Worm (Caenorhabditis elegans) whole organism, early embryonic: ENCODE measurements around the gene idpc-4.

Experiments used
- B0310.2 ChIP-seq: sonication (generic microtip); optimal IDR thresholded peaks from 2 replicates; lab custom pipeline; 2016; ENCODE audit warnings: mild to moderate bottlenecking, missing genetic modification characterization, missing compliant biosample characterization
- F13C5.2 ChIP-seq: sonication (generic microtip); optimal IDR thresholded peaks from 2 replicates; lab custom pipeline; 2017; ENCODE audit warnings: mild to moderate bottlenecking, missing genetic modification characterization, inconsistent platforms, missing compliant biosample characterization
- aly-1 ChIP-seq: sonication (generic microtip); optimal IDR thresholded peaks from 2 replicates; lab custom pipeline; 2016; ENCODE audit warnings: missing genetic modification characterization, missing compliant biosample characterization
- ama-1 ChIP-seq: fragments of 150-350 bp; optimal IDR thresholded peaks from 2 replicates; lab custom pipeline; 2014
- ceh-13 ChIP-seq: fragments of 200-800 bp; sonication (Bioruptor generic); optimal IDR thresholded peaks from 2 replicates; lab custom pipeline; 2018; ENCODE audit warnings: mild to moderate bottlenecking, missing genetic modification characterization, missing compliant biosample characterization
- ceh-36 ChIP-seq: sonication (generic microtip); optimal IDR thresholded peaks from 2 replicates; lab custom pipeline; 2016; ENCODE audit warnings: missing genetic modification characterization, inconsistent platforms, missing compliant biosample characterization
- ets-7 ChIP-seq: sonication (generic microtip); optimal IDR thresholded peaks from 2 replicates; lab custom pipeline; 2016; ENCODE audit warnings: missing genotype, missing genetic modification characterization, missing compliant biosample characterization
- flt-1 ChIP-seq: fragments of 200-800 bp; sonication (Bioruptor generic); IDR thresholded peaks from 2 replicates; pipeline ENCODE4 v1.3.6; 2022; ENCODE audit warnings: missing genetic modification characterization, missing compliant biosample characterization
- hmbx-1 ChIP-seq: sonication (generic microtip); optimal IDR thresholded peaks from 2 replicates; lab custom pipeline; 2016; ENCODE audit warnings: mild to moderate bottlenecking, missing genetic modification characterization, missing compliant biosample characterization
- hmg-4 ChIP-seq: fragments of 200-800 bp; sonication (Bioruptor generic); optimal IDR thresholded peaks from 2 replicates; lab custom pipeline; 2018; ENCODE audit warnings: mild to moderate bottlenecking, missing genetic modification characterization, missing compliant biosample characterization
- hnd-1 ChIP-seq: sonication (generic microtip); optimal IDR thresholded peaks from 2 replicates; lab custom pipeline; 2016; ENCODE audit warnings: missing genetic modification characterization, missing compliant biosample characterization
- pes-1 ChIP-seq: fragments of 200-800 bp; sonication (Bioruptor generic); IDR thresholded peaks from 2 replicates; pipeline ENCODE4 v1.3.6; 2022; ENCODE audit warnings: missing genetic modification reagents, missing genetic modification characterization, missing compliant biosample characterization
- scrt-1 ChIP-seq: fragments of 200-800 bp; sonication (Bioruptor generic); IDR thresholded peaks from 2 replicates; pipeline ENCODE4 v1.3.6; 2022; ENCODE audit warnings: missing genetic modification characterization, missing compliant biosample characterization
- sea-1 ChIP-seq: fragments of 200-800 bp; sonication (Bioruptor generic); conservative IDR thresholded peaks from 2 replicates; pipeline ENCODE4 v1.3.6; 2022; ENCODE audit warnings: missing genetic modification characterization, missing compliant biosample characterization
- tbx-11 ChIP-seq: fragments of 200-800 bp; sonication (Bioruptor generic); IDR thresholded peaks from 2 replicates; pipeline ENCODE4 v1.3.6; 2022; ENCODE audit warnings: missing genetic modification characterization, missing compliant biosample characterization
- tbx-37 ChIP-seq: fragments of 200-800 bp; sonication (Bioruptor generic); conservative IDR thresholded peaks from 2 replicates; pipeline ENCODE4 v1.3.6; 2022; ENCODE audit warnings: missing genetic modification reagents, missing genetic modification characterization, missing compliant biosample characterization
- tra-4 ChIP-seq: sonication (generic microtip); optimal IDR thresholded peaks from 2 replicates; lab custom pipeline; 2017; ENCODE audit warnings: missing genetic modification characterization, missing compliant biosample characterization

Gene idpc-4

ce11 chrV:9603488-9603887, 21.7 kb upstream of the idpc-4 start:
- TF ChIP-seq pes-1 (GFP tag; lab: Robert Waterston, UW), result 0 out of 2 replicates have a peak, but pooled peaks have one; percentile 47

- TF ChIP-seq B0310.2 (tag; lab: Kevin White, UChicago), result no peak
- no peak for TF ChIP-seq tbx-37
- no peak for TF ChIP-seq tbx-11 (GFP tag; lab: Robert Waterston, UW)
- TF ChIP-seq ama-1, result no peak
- no peak for TF ChIP-seq ets-7 (tag; lab: Kevin White, UChicago)
- no peak for TF ChIP-seq flt-1
- no peak for TF ChIP-seq hnd-1 (tag; lab: Kevin White, UChicago)
- no peak for TF ChIP-seq pes-1 (GFP tag; lab: Robert Waterston, UW)
- TF ChIP-seq ceh-13 (GFP tag; lab: Kevin White, UChicago), result no peak
- TF ChIP-seq hmg-4 (GFP tag; lab: Kevin White, UChicago), result no peak
- no peak for TF ChIP-seq hmbx-1 (tag; lab: Kevin White, UChicago)
- TF ChIP-seq aly-1, result no peak
- TF ChIP-seq tra-4, result no peak
- TF ChIP-seq sea-1 (GFP tag; lab: Robert Waterston, UW), result no peak
- TF ChIP-seq scrt-1 (GFP tag; lab: Robert Waterston, UW), result no peak
- no peak for TF ChIP-seq F13C5.2 (tag; lab: Kevin White, UChicago)
- no peak for TF ChIP-seq ceh-36 (tag; lab: Kevin White, UChicago)
Measured at ce11 chrV:9608256-9608655, 17.0 kb upstream of the idpc-4 start, which contains the start of gene dop-2. TSS of gene dop-2 (plus strand) at chrV:9608556.

ce11 chrV:9609217-9609616, 16.0 kb upstream of the idpc-4 start:
- no peak for TF ChIP-seq ceh-13 (GFP tag; lab: Kevin White, UChicago)
- TF ChIP-seq tra-4, result no peak
- TF ChIP-seq scrt-1 (GFP tag; lab: Robert Waterston, UW), result no peak
- TF ChIP-seq ets-7 (tag; lab: Kevin White, UChicago), result no peak
- no peak for TF ChIP-seq ceh-36 (tag; lab: Kevin White, UChicago)
- TF ChIP-seq hmg-4 (GFP tag; lab: Kevin White, UChicago), result no peak
- TF ChIP-seq tbx-11 (GFP tag; lab: Robert Waterston, UW), result no peak
- TF ChIP-seq tbx-37, result no peak
- no peak for TF ChIP-seq F13C5.2 (tag; lab: Kevin White, UChicago)
- TF ChIP-seq pes-1 (GFP tag; lab: Robert Waterston, UW), result no peak
- TF ChIP-seq hnd-1 (tag; lab: Kevin White, UChicago), result no peak
- no peak for TF ChIP-seq sea-1 (GFP tag; lab: Robert Waterston, UW)
- TF ChIP-seq hmbx-1 (tag; lab: Kevin White, UChicago), result no peak

DNA sequence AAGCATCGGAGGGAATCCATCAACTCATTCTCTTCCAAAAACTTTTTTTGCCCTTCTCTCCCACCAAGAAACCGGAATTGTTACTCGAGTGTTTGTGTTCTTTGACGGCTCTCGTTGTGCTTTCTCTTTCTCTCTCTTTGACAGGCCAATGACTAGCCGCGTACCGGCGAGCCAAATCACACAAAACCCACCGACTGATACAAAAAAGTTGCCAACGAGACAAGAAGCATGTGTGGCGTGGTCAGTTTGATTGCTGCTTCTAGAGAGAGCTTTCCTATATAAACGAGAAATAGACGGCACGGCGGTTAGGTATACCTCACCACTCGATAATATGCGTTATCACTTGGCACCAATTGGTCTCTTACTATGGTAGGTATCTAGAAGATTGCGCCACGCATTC, 9.5 kb upstream of the idpc-4 start, which contains the start of gene pqn-63:
pqn-63 (plus strand) TSS at position 307 of the 400 bp plus-strand sequence.
- TF ChIP-seq sea-1 (GFP tag; lab: Robert Waterston, UW) (no peak), scrt-1 (GFP tag; lab: Robert Waterston, UW) (no peak)

- no peak for TF ChIP-seq hmg-4 (GFP tag; lab: Kevin White, UChicago)
- no peak for TF ChIP-seq scrt-1 (GFP tag; lab: Robert Waterston, UW)
- no peak for TF ChIP-seq hnd-1 (tag; lab: Kevin White, UChicago)
- no peak for TF ChIP-seq tbx-37
- TF ChIP-seq tra-4, result no peak
- TF ChIP-seq tbx-11 (GFP tag; lab: Robert Waterston, UW), result no peak
Measured at ce11 chrV:9616130-9616529, 9.1 kb upstream of the idpc-4 start.

DNA sequence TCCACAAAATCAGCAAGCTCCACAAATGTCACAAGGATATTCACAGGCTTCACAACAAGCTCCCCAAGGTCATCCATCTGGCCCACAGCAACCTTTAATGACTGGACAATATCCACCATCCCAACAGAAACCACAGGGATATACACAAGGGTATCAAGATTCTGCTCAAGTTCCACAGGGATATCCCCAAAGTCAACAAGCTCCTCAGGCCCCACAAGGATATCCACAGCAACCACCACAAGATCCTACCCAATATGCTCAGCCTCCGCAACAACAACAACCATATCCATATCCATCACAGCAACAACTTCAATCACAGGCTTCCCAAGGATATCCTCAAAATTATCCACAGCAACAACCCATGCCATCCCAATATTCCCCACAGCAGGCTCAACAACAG, 8.5 kb upstream of the idpc-4 start:
- TF ChIP-seq hmg-4 (GFP tag; lab: Kevin White, UChicago) (peak; percentile 17), pes-1 (GFP tag; lab: Robert Waterston, UW) (no peak)

- TF ChIP-seq ama-1, result no peak
- no peak for TF ChIP-seq tbx-11 (GFP tag; lab: Robert Waterston, UW)
- no peak for TF ChIP-seq hnd-1 (tag; lab: Kevin White, UChicago)
- no peak for TF ChIP-seq tra-4
Measured at ce11 chrV:9618420-9618819, 6.8 kb upstream of the idpc-4 start.

DNA sequence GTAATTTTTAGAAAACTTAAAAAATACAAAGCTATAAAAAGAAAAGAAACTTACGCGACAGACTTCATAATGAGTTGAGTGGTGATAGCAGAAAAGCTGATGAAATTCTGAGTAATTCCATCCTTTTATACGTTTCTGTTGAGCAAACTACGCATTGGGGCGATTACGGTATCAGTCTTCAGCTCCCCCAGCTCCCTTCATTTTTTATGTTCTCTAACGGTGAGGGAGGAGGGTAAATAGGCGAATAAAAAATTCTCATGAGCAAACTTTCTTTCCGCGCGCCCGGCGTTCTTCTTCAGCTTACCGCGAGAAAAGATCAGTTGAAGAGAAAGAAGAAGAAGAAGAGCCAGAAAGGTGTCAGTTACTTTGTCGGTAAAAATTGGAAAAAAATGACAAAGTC, 6.3 kb upstream of the idpc-4 start, which contains the start of gene idpc-7:
idpc-7 (minus strand) TSS at position 101 of the 400 bp plus-strand sequence.
- no peak for TF ChIP-seq tbx-37
- TF ChIP-seq ama-1, result no peak
- TF ChIP-seq B0310.2 (tag; lab: Kevin White, UChicago), result no peak
- no peak for TF ChIP-seq tra-4
- TF ChIP-seq pes-1 (GFP tag; lab: Robert Waterston, UW), result no peak
- no peak for TF ChIP-seq F13C5.2 (tag; lab: Kevin White, UChicago)
- no peak for TF ChIP-seq scrt-1 (GFP tag; lab: Robert Waterston, UW)
- TF ChIP-seq ets-7 (tag; lab: Kevin White, UChicago), result no peak
- TF ChIP-seq hmbx-1 (tag; lab: Kevin White, UChicago), result no peak
- TF ChIP-seq aly-1, result no peak
- TF ChIP-seq ceh-13 (GFP tag; lab: Kevin White, UChicago), result no peak
- no peak for TF ChIP-seq ceh-36 (tag; lab: Kevin White, UChicago)
- TF ChIP-seq flt-1, result no peak
- no peak for TF ChIP-seq hnd-1 (tag; lab: Kevin White, UChicago)

- TF ChIP-seq tra-4 (no peak), tbx-37 (no peak), scrt-1 (GFP tag; lab: Robert Waterston, UW) (no peak), hmg-4 (GFP tag; lab: Kevin White, UChicago) (no peak), B0310.2 (tag; lab: Kevin White, UChicago) (no peak), hnd-1 (tag; lab: Kevin White, UChicago) (no peak)
Measured at ce11 chrV:9619850-9620249, 5.4 kb upstream of the idpc-4 start, which contains the start of gene idpc-6. TSS of gene idpc-6 (plus strand) at chrV:9620150.
